Fruit fly (Drosophila melanogaster) whole organism, embryonic: ENCODE data around the gene CG31287.

Source experiments
- Atf6 ChIP-seq: fragments of 200-800 bp; sonication (Bioruptor generic); IDR thresholded peaks from 2 replicates; pipeline ENCODE4 v1.3.6; 2022; ENCODE audit warnings: missing biosample characterization, missing genetic modification characterization
- Awh ChIP-seq: fragments of 200-800 bp; sonication (Bioruptor generic); IDR thresholded peaks from 2 replicates; pipeline ENCODE4, ENCODE4 v1.3.6; 2022; ENCODE audit warnings: missing biosample characterization, missing genetic modification characterization
- Bteb2 ChIP-seq: fragments of 200-800 bp; sonication (Bioruptor generic); optimal IDR thresholded peaks from 2 replicates; lab custom pipeline; 2016; ENCODE audit warnings: missing biosample characterization, missing genetic modification characterization
- CG10321 ChIP-seq: fragments of 200-800 bp; sonication (Bioruptor generic); IDR thresholded peaks from 2 replicates; pipeline ENCODE4 v1.3.6; 2022; ENCODE audit warnings: missing biosample characterization, missing genetic modification characterization
- CG10979 ChIP-seq: fragments of 200-800 bp; sonication (Bioruptor generic); optimal IDR thresholded peaks from 2 replicates; lab custom pipeline; 2018; ENCODE audit warnings: missing biosample characterization, mild to moderate bottlenecking, missing genetic modification characterization, moderate library complexity
- CG11504 ChIP-seq: fragments of 200-800 bp; sonication (Bioruptor generic); optimal IDR thresholded peaks from 3 replicates; lab custom pipeline; 2019; ENCODE audit warnings: missing biosample characterization, mild to moderate bottlenecking, missing genetic modification characterization, moderate library complexity
- CG11723 ChIP-seq: fragments of 200-800 bp; sonication (Bioruptor generic); optimal IDR thresholded peaks from 2 replicates; lab custom pipeline; 2017; ENCODE audit warnings: missing biosample characterization, mild to moderate bottlenecking, missing genetic modification characterization
- CG1529 ChIP-seq: fragments of 200-800 bp; sonication (Bioruptor generic); optimal IDR thresholded peaks from 3 replicates; lab custom pipeline; 2018; ENCODE audit warnings: missing biosample characterization, missing genetic modification characterization
- CG16779 ChIP-seq: fragments of 200-800 bp; sonication (Bioruptor generic); IDR thresholded peaks from 2 replicates; pipeline ENCODE4 v1.3.6; 2022; ENCODE audit warnings: missing biosample characterization, missing genetic modification characterization
- CG16813 ChIP-seq: fragments of 200-800 bp; sonication (Bioruptor generic); IDR thresholded peaks from 3 replicates; pipeline ENCODE4 v1.3.6; 2022; ENCODE audit warnings: missing biosample characterization, missing genetic modification characterization; ENCODE audit not compliant: partially characterized antibody
- CG17829 ChIP-seq: fragments of 200-800 bp; optimal IDR thresholded peaks from 2 replicates; lab custom pipeline; 2019; ENCODE audit warnings: missing biosample characterization, mild to moderate bottlenecking, missing genetic modification characterization, moderate library complexity
- CG18476 ChIP-seq: fragments of 200-800 bp; sonication (Bioruptor generic); optimal IDR thresholded peaks from 2 replicates; lab custom pipeline; 2016; ENCODE audit warnings: missing biosample characterization, mild to moderate bottlenecking, missing genetic modification characterization
- CG2116 ChIP-seq: fragments of 200-800 bp; sonication (Bioruptor generic); optimal IDR thresholded peaks from 3 replicates; lab custom pipeline; 2018; ENCODE audit warnings: missing biosample characterization, mild to moderate bottlenecking, missing genetic modification characterization
- CG4328 ChIP-seq: fragments of 200-800 bp; sonication (Bioruptor generic); optimal IDR thresholded peaks from 3 replicates; lab custom pipeline; 2017; ENCODE audit warnings: missing biosample characterization, missing genetic modification reagents, missing genetic modification characterization
- CG4404 ChIP-seq: fragments of 200-800 bp; sonication (Bioruptor generic); IDR thresholded peaks from 2 replicates; pipeline ENCODE4 v1.3.6; 2022; ENCODE audit warnings: missing biosample characterization, missing genetic modification characterization
- CG5245 ChIP-seq: fragments of 200-800 bp; sonication (Bioruptor generic); optimal IDR thresholded peaks from 3 replicates; lab custom pipeline; 2016; ENCODE audit warnings: missing biosample characterization, missing genetic modification characterization
- CG6254 ChIP-seq: fragments of 200-800 bp; sonication (Bioruptor generic); optimal IDR thresholded peaks from 3 replicates; lab custom pipeline; 2017; ENCODE audit warnings: mild to moderate bottlenecking, missing biosample characterization, missing genetic modification reagents, missing genetic modification characterization
- CG6791 ChIP-seq: fragments of 200-800 bp; sonication (Bioruptor generic); IDR thresholded peaks from 3 replicates; pipeline ENCODE4 v1.3.6; 2022; ENCODE audit warnings: missing biosample characterization, missing genetic modification characterization; ENCODE audit not compliant: partially characterized antibody
- CG6813 ChIP-seq: fragments of 200-800 bp; sonication (Bioruptor generic); optimal IDR thresholded peaks from 2 replicates; lab custom pipeline; 2017; ENCODE audit warnings: missing biosample characterization, missing genetic modification characterization, mild to moderate bottlenecking, moderate library complexity, missing genetic modification reagents
- CG7271 ChIP-seq: fragments of 200-800 bp; sonication (Bioruptor generic); optimal IDR thresholded peaks from 2 replicates; lab custom pipeline; 2018; ENCODE audit warnings: missing biosample characterization, mild to moderate bottlenecking, missing genetic modification characterization, moderate library complexity
- Chrac-16 ChIP-seq: fragments of 200-800 bp; sonication (Bioruptor generic); optimal IDR thresholded peaks from 3 replicates; lab custom pipeline; 2016; ENCODE audit warnings: missing biosample characterization, missing genetic modification characterization
- CkIIα-i1 ChIP-seq: fragments of 200-800 bp; sonication (Bioruptor generic); IDR thresholded peaks from 2 replicates; pipeline ENCODE4 v1.3.6; 2022; ENCODE audit warnings: missing biosample characterization, missing genetic modification characterization
- CrebB ChIP-seq: fragments of 200-800 bp; sonication (Bioruptor generic); optimal IDR thresholded peaks from 3 replicates; lab custom pipeline; 2018; ENCODE audit warnings: missing biosample characterization, mild to moderate bottlenecking, missing genetic modification characterization
- Doc3 ChIP-seq: fragments of 200-800 bp; sonication (Bioruptor generic); IDR thresholded peaks from 3 replicates; pipeline ENCODE4 v1.3.6; 2022; ENCODE audit warnings: missing biosample characterization, missing genetic modification characterization; ENCODE audit not compliant: partially characterized antibody
- Fer2 ChIP-seq: fragments of 200-800 bp; sonication (Bioruptor generic); optimal IDR thresholded peaks from 2 replicates; lab custom pipeline; 2018; ENCODE audit warnings: missing biosample characterization, mild to moderate bottlenecking, missing genetic modification characterization, moderate library complexity
- Gug ChIP-seq: fragments of 200-800 bp; sonication (Bioruptor generic); IDR thresholded peaks from 4 replicates; pipeline ENCODE4 v1.3.6; 2022; ENCODE audit warnings: missing biosample characterization, missing genetic modification characterization
- HLH3B ChIP-seq: fragments of 200-800 bp; sonication (Bioruptor generic); IDR thresholded peaks from 2 replicates; pipeline ENCODE4 v1.3.6; 2022; ENCODE audit warnings: missing biosample characterization, missing genetic modification characterization
- Hand ChIP-seq: fragments of 200-800 bp; sonication (Bioruptor generic); optimal IDR thresholded peaks from 2 replicates; lab custom pipeline; 2017; ENCODE audit warnings: mild to moderate bottlenecking, missing biosample characterization, missing genetic modification reagents, missing genetic modification characterization
- Hr3 ChIP-seq: fragments of 200-800 bp; sonication (Bioruptor generic); optimal IDR thresholded peaks from 3 replicates; lab custom pipeline; 2016; ENCODE audit warnings: missing biosample characterization, missing genetic modification characterization
- Med ChIP-seq: fragments of 200-800 bp; sonication (Bioruptor generic); peaks from one replicate; lab custom pipeline; 2016; ENCODE audit warnings: missing biosample characterization, missing genetic modification characterization, mild to moderate bottlenecking, inconsistent platforms, moderate library complexity
- NK7.1 ChIP-seq: fragments of 200-800 bp; sonication (Bioruptor generic); optimal IDR thresholded peaks from 3 replicates; lab custom pipeline; 2016; ENCODE audit warnings: missing biosample characterization, missing genetic modification characterization
- Oaz ChIP-seq: fragments of 200-800 bp; sonication (Bioruptor generic); IDR thresholded peaks from 2 replicates; pipeline ENCODE4 v1.3.6; 2022; ENCODE audit warnings: missing biosample characterization, missing genetic modification characterization
- Sry-δ ChIP-seq: fragments of 200-800 bp; sonication (Bioruptor generic); optimal IDR thresholded peaks from 2 replicates; lab custom pipeline; 2016; ENCODE audit warnings: missing biosample characterization, missing genetic modification characterization
- Ssrp ChIP-seq: fragments of 200-800 bp; sonication (Bioruptor generic); optimal IDR thresholded peaks from 2 replicates; lab custom pipeline; 2018; ENCODE audit warnings: missing biosample characterization, mild to moderate bottlenecking, missing genetic modification characterization, moderate library complexity
- Trl ChIP-seq, 3 experiments: fragments of >200 bp in 2 of 3; fragments of 200-800 bp in 1 of 3; sonication (Bioruptor generic) in 1 of 3; optimal IDR thresholded peaks; 2 replicates in 1 of 3; 3 replicates in 2 of 3; lab custom pipeline; 2016 to 2017; ENCODE audit warnings: missing biosample characterization in 1 of 3, missing genetic modification characterization in 1 of 3
- Usf ChIP-seq: fragments of 200-800 bp; sonication (Bioruptor generic); optimal IDR thresholded peaks from 2 replicates; lab custom pipeline; 2017; ENCODE audit warnings: missing genotype, missing biosample characterization, missing genetic modification characterization
- ato ChIP-seq: fragments of 200-800 bp; sonication (Bioruptor generic); IDR thresholded peaks from 2 replicates; pipeline ENCODE4 v1.3.6; 2022; ENCODE audit warnings: missing biosample characterization, missing genetic modification characterization; ENCODE audit not compliant: partially characterized antibody
- bab2 ChIP-seq: fragments of 200-800 bp; sonication (Bioruptor generic); optimal IDR thresholded peaks from 2 replicates; lab custom pipeline; 2016; ENCODE audit warnings: missing biosample characterization, missing genetic modification characterization
- chif ChIP-seq, 2 experiments: fragments of 200-800 bp; sonication (Bioruptor generic); optimal IDR thresholded peaks; 3 replicates each; lab custom pipeline; 2016; ENCODE audit warnings: missing biosample characterization in 2 of 2, missing genetic modification characterization in 2 of 2
- cwo ChIP-seq: fragments of 200-800 bp; sonication (Bioruptor generic); optimal IDR thresholded peaks from 3 replicates; lab custom pipeline; 2017; ENCODE audit warnings: missing biosample characterization, missing genetic modification characterization, mild to moderate bottlenecking, moderate library complexity, missing genetic modification reagents
- eve ChIP-seq, 2 experiments: fragments of >200 bp; optimal IDR thresholded peaks; 2 replicates each; lab custom pipeline; 2017; ENCODE audit warnings: missing biosample characterization in 2 of 2, missing genetic modification characterization in 2 of 2
- fd3F ChIP-seq: fragments of 200-800 bp; sonication (Bioruptor generic); optimal IDR thresholded peaks from 2 replicates; lab custom pipeline; 2018; ENCODE audit warnings: missing biosample characterization, mild to moderate bottlenecking, missing genetic modification characterization, moderate library complexity
- fu2 ChIP-seq: fragments of 200-800 bp; sonication (Bioruptor generic); optimal IDR thresholded peaks from 2 replicates; lab custom pipeline; 2016; ENCODE audit warnings: missing biosample characterization, missing genetic modification characterization
- grn ChIP-seq: fragments of 200-800 bp; sonication (Bioruptor generic); optimal IDR thresholded peaks from 3 replicates; lab custom pipeline; 2017; ENCODE audit warnings: missing biosample characterization, missing genetic modification characterization
- gsb ChIP-seq: fragments of 200-800 bp; sonication (Bioruptor generic); IDR thresholded peaks from 2 replicates; pipeline ENCODE4 v1.3.6; 2022; ENCODE audit warnings: missing biosample characterization, missing genetic modification characterization
- p53 ChIP-seq: fragments of 200-800 bp; sonication (Bioruptor generic); optimal IDR thresholded peaks from 2 replicates; lab custom pipeline; 2016; ENCODE audit warnings: missing biosample characterization, missing genetic modification characterization
- pho ChIP-seq: fragments of 200-800 bp; sonication (Bioruptor generic); optimal IDR thresholded peaks from 2 replicates; lab custom pipeline; 2016; ENCODE audit warnings: missing biosample characterization, missing genetic modification characterization
- pzg ChIP-seq: fragments of 200-800 bp; sonication (Bioruptor generic); optimal IDR thresholded peaks from 3 replicates; lab custom pipeline; 2018; ENCODE audit warnings: missing biosample characterization, mild to moderate bottlenecking, missing genetic modification characterization, moderate library complexity
- unc-4 ChIP-seq: fragments of 200-800 bp; sonication (Bioruptor generic); IDR thresholded peaks from 2 replicates; pipeline ENCODE4 v1.3.6; 2022; ENCODE audit warnings: missing biosample characterization, missing genetic modification characterization; ENCODE audit not compliant: partially characterized antibody
- vvl ChIP-seq: fragments of 200-800 bp; sonication (Bioruptor generic); IDR thresholded peaks from 2 replicates; pipeline ENCODE4 v1.3.6; 2022; ENCODE audit warnings: missing biosample characterization, missing genetic modification characterization
- zfh1 ChIP-seq: fragments of 200-800 bp; sonication (Bioruptor generic); IDR thresholded peaks from 3 replicates; pipeline ENCODE4 v1.3.6; 2022; ENCODE audit warnings: missing biosample characterization, missing genetic modification characterization

Gene CG31287

dm6 chr3R:16168088-16168487 lies 35.1 kb upstream of the CG31287 start:
- TF ChIP-seq CG1529 (GFP tag; lab: Kevin White, UChicago) (no peak), Oaz (GFP tag; lab: Robert Waterston, UW) (no peak), gsb (GFP tag; lab: Robert Waterston, UW) (no peak), CG6813 (GFP tag; lab: Kevin White, UChicago) (peak; percentile 33), CG7271 (tag; lab: Kevin White, UChicago) (no peak), CG11504 (tag; lab: Kevin White, UChicago) (no peak), NK7.1 (GFP tag; lab: Kevin White, UChicago) (no peak), CG4404 (GFP tag; lab: Robert Waterston, UW) (no peak), cwo (GFP tag; lab: Kevin White, UChicago) (peak; percentile 27), fu2 (GFP tag; lab: Kevin White, UChicago) (no peak), CG2116 (no peak), Usf (GFP tag; lab: Kevin White, UChicago) (no peak), CrebB (no peak), Hr3 (GFP tag; lab: Kevin White, UChicago) (no peak), CG10979 (tag; lab: Kevin White, UChicago) (no peak), Fer2 (tag; lab: Kevin White, UChicago) (no peak), Awh (no peak), vvl (GFP tag; lab: Robert Waterston, UW) (no peak), Doc3 (GFP tag; lab: Robert Waterston, UW) (no peak), Atf6 (GFP tag; lab: Robert Waterston, UW) (no peak), CG17829 (tag; lab: Kevin White, UChicago) (no peak), pzg (GFP tag; lab: Kevin White, UChicago) (no peak), CG16813 (GFP tag; lab: Robert Waterston, UW) (no peak), CG18476 (GFP tag; lab: Kevin White, UChicago) (no peak), CG4328 (GFP tag; lab: Kevin White, UChicago) (peak; percentile 5), Med (GFP tag; lab: Kevin White, UChicago) (peak; percentile 66), HLH3B (GFP tag; lab: Robert Waterston, UW) (no peak), CG6254 (GFP tag; lab: Kevin White, UChicago) (no peak), eve (GFP tag; optimal IDR thresholded peaks at IDR 0.05; lab: Kevin White, UChicago) (no peak), CG10321 (no peak), CkIIα-i1 (GFP tag; lab: Robert Waterston, UW) (no peak), Gug (GFP tag; lab: Robert Waterston, UW) (no peak), CG6791 (GFP tag; lab: Robert Waterston, UW) (no peak), pho (GFP tag; lab: Kevin White, UChicago) (no peak), unc-4 (GFP tag; lab: Robert Waterston, UW) (no peak), fd3F (no peak), p53 (GFP tag; lab: Kevin White, UChicago) (no peak), Hand (GFP tag; lab: Kevin White, UChicago) (peak; percentile 6), CG16779 (GFP tag; lab: Robert Waterston, UW) (no peak), bab2 (GFP tag; lab: Kevin White, UChicago) (no peak), zfh1 (GFP tag; lab: Robert Waterston, UW) (no peak), Ssrp (tag; lab: Kevin White, UChicago) (no peak), chif (GFP tag; optimal IDR thresholded peaks at IDR 0.05; lab: Kevin White, UChicago) (no peak), Chrac-16 (no peak), Sry-δ (GFP tag; lab: Kevin White, UChicago) (no peak), grn (no peak), ato (GFP tag; lab: Robert Waterston, UW) (no peak), CG11723 (no peak), Bteb2 (GFP tag; lab: Kevin White, UChicago) (no peak), CG5245 (GFP tag; lab: Kevin White, UChicago) (no peak), Trl (optimal IDR thresholded peaks at IDR 0.05; lab: Kevin White, UChicago) (no peak), Trl (GFP tag; optimal IDR thresholded peaks at IDR 0.05; lab: Kevin White, UChicago) (no peak)
